Worm (Caenorhabditis elegans): ENCODE results near the gene sorf-1.

Gene sorf-1

ce11 chrX:3375320-3375719, 3.7 kb downstream of the sorf-1 start:
- TF ChIP-seq skn-1 (tag; optimal IDR thresholded peaks at IDR 0.05), result no peak
- TF ChIP-seq unc-55 (GFP tag; optimal IDR thresholded peaks at IDR 0.05), result peak; percentile 10

- TF ChIP-seq R02D3.7 (tag; optimal IDR thresholded peaks at IDR 0.05) (no peak), nhr-129 (tag; optimal IDR thresholded peaks at IDR 0.05) (no peak), unc-62 (GFP tag; optimal IDR thresholded peaks at IDR 0.05) (no peak), lin-39 (tag; optimal IDR thresholded peaks at IDR 0.05) (no peak)
These were observed 4.4 kb downstream of the sorf-1 start, which contains the start of gene clc-3 for ce11 chrX:3374642-3375041. clc-3 (minus strand) TSS chrX:3374742.

DNA sequence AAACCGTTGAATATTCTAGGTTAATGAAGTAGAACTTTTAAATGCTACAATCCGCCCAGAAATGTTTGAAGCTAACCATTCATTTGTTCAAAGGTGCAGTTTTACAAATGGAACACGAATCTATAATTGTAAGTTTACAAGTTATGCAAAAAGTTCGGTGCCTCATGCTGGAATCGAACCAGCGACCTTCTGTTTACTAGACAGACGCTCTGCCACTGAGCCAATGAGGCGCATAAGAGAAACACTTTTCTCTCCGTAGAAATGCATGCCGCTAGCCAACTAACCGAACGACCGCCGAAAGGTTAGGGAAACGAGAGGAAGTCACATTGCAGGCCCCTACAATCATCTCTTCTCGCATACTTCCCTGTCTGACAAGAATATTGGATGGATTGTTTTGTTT, 7.8 kb downstream of the sorf-1 start:
- TF ChIP-seq ceh-16 (tag; optimal IDR thresholded peaks at IDR 0.05), result no peak
- TF ChIP-seq Y55F3AM.14 (GFP tag; optimal IDR thresholded peaks at IDR 0.05), result peak; percentile 66
- TF ChIP-seq mdl-1 (tag; optimal IDR thresholded peaks at IDR 0.05), result peak in 1 of 2 experiments; percentile 14
- no peak for TF ChIP-seq nhr-77 (tag; optimal IDR thresholded peaks at IDR 0.05)
- TF ChIP-seq C34F6.9 (tag; optimal IDR thresholded peaks at IDR 0.05), result peak; percentile 37
- TF ChIP-seq aly-2 (tag; optimal IDR thresholded peaks at IDR 0.05), result no peak
- TF ChIP-seq zag-1 (tag; optimal IDR thresholded peaks at IDR 0.05), result no peak
- no peak for TF ChIP-seq ztf-11 (tag; optimal IDR thresholded peaks at IDR 0.05)
- no peak for TF ChIP-seq ceh-82 (tag; optimal IDR thresholded peaks at IDR 0.05)
- no peak for TF ChIP-seq nhr-237 (tag; optimal IDR thresholded peaks at IDR 0.05)
- TF ChIP-seq nhr-6 (tag; optimal IDR thresholded peaks at IDR 0.05), result peak; percentile 4
- TF ChIP-seq F13H6.1 (tag; optimal IDR thresholded peaks at IDR 0.05), result peak; percentile 67
- peak; percentile 7 for TF ChIP-seq lin-11 (tag; optimal IDR thresholded peaks at IDR 0.05)
- TF ChIP-seq gmeb-1 (tag; optimal IDR thresholded peaks at IDR 0.05), result peak; percentile 64
- TF ChIP-seq nhr-21 (tag; optimal IDR thresholded peaks at IDR 0.05), result peak; percentile 78
- TF ChIP-seq elt-1 (tag; optimal IDR thresholded peaks at IDR 0.05), result no peak
- peak; percentile 53 for TF ChIP-seq sem-4 (tag; optimal IDR thresholded peaks at IDR 0.05)
- peak; percentile 30 for TF ChIP-seq mab-5 (tag; optimal IDR thresholded peaks at IDR 0.05)
- no peak for TF ChIP-seq ztf-4 (tag; optimal IDR thresholded peaks at IDR 0.05)
- no peak for TF ChIP-seq R02D3.7 (tag; optimal IDR thresholded peaks at IDR 0.05)
- TF ChIP-seq mbf-1 (tag; optimal IDR thresholded peaks at IDR 0.05), result no peak
- no peak for TF ChIP-seq nhr-10 (tag; optimal IDR thresholded peaks at IDR 0.05)
- peak; percentile 73 for TF ChIP-seq unc-55 (GFP tag; optimal IDR thresholded peaks at IDR 0.05)
- TF ChIP-seq unc-39 (tag; optimal IDR thresholded peaks at IDR 0.05), result no peak
- no peak for TF ChIP-seq alr-1 (tag; optimal IDR thresholded peaks at IDR 0.05)
- peak; percentile 38 for TF ChIP-seq lin-13 (GFP tag; optimal IDR thresholded peaks at IDR 0.05)
- TF ChIP-seq sma-9 (GFP tag; optimal IDR thresholded peaks at IDR 0.05), result peak; percentile 72
- TF ChIP-seq sma-9 (tag; optimal IDR thresholded peaks at IDR 0.05), result no peak
- peak; percentile 34 for TF ChIP-seq nhr-25 (tag; optimal IDR thresholded peaks at IDR 0.05)
- TF ChIP-seq skn-1 (tag; optimal IDR thresholded peaks at IDR 0.05), result no peak
- no peak for TF ChIP-seq unc-62 (GFP tag; optimal IDR thresholded peaks at IDR 0.05)
- no peak for TF ChIP-seq elt-3 (tag; optimal IDR thresholded peaks at IDR 0.05)
- TF ChIP-seq nhr-129 (tag; optimal IDR thresholded peaks at IDR 0.05), result peak; percentile 89
- TF ChIP-seq ama-1 (optimal IDR thresholded peaks at IDR 0.05), result no peak
- peak; percentile 34 for TF ChIP-seq egl-27 (tag; optimal IDR thresholded peaks at IDR 0.05)
- TF ChIP-seq snpc-4 (tag; optimal IDR thresholded peaks at IDR 0.05), result peak; percentile 33
- TF ChIP-seq crh-2 (tag; optimal IDR thresholded peaks at IDR 0.05), result peak; percentile 47
- TF ChIP-seq lsy-2 (tag; optimal IDR thresholded peaks at IDR 0.05), result peak in 1 of 2 experiments; percentile 32
- TF ChIP-seq sma-3 (GFP tag; optimal IDR thresholded peaks at IDR 0.05), result peak; percentile 40
- peak; percentile 40 for TF ChIP-seq nhr-11 (tag; optimal IDR thresholded peaks at IDR 0.05)
- no peak for TF ChIP-seq nhr-23 (tag; optimal IDR thresholded peaks at IDR 0.05)
- no peak for TF ChIP-seq dmd-4 (tag; optimal IDR thresholded peaks at IDR 0.05)
- TF ChIP-seq lin-39 (tag; optimal IDR thresholded peaks at IDR 0.05), result no peak
- TF ChIP-seq fos-1 (tag; optimal IDR thresholded peaks at IDR 0.05), result peak; percentile 48
- TF ChIP-seq blmp-1 (tag; optimal IDR thresholded peaks at IDR 0.05; ENCODE audit: insufficient read depth), result no peak
